Fruit fly (Drosophila melanogaster): ENCODE results near the gene CG7110.
A peak's percentile ranks its signal among the peaks of the same experiment; 100 is the strongest.

CG7110 gene

dm6 chr2L:13398614-13399161 is at the start of gene CG7110, which contains the start of gene CG10859 (continued):
- no peak for TF ChIP-seq CG1832 (GFP tag; optimal IDR thresholded peaks at IDR 0.05)
- no peak for TF ChIP-seq seq (GFP tag; IDR thresholded peaks at IDR 0.05)
- TF ChIP-seq Atf3 (GFP tag; optimal IDR thresholded peaks at IDR 0.05): no peak
- TF ChIP-seq gcm (GFP tag; optimal IDR thresholded peaks at IDR 0.05): peak; percentile 9
- TF ChIP-seq eve (GFP tag; optimal IDR thresholded peaks at IDR 0.05): no peak
- peak; percentile 60 for TF ChIP-seq CG10267 (tag; optimal IDR thresholded peaks at IDR 0.05)
- TF ChIP-seq Ravus (GFP tag; IDR thresholded peaks at IDR 0.05): no peak
- TF ChIP-seq Camta (GFP tag; optimal IDR thresholded peaks at IDR 0.05): no peak
- TF ChIP-seq fd3F (GFP tag; optimal IDR thresholded peaks at IDR 0.05): no peak
- TF ChIP-seq dmrt11E (tag; optimal IDR thresholded peaks at IDR 0.05): peak; percentile 31
- TF ChIP-seq knrl (GFP tag; IDR thresholded peaks at IDR 0.05; ENCODE audit: partially characterized antibody): no peak
- no peak for TF ChIP-seq CG1792 (GFP tag; optimal IDR thresholded peaks at IDR 0.05)
- no peak for TF ChIP-seq ssp (GFP tag; IDR thresholded peaks at IDR 0.05)
- TF ChIP-seq dm (GFP tag; optimal IDR thresholded peaks at IDR 0.05): peak; percentile 60
- no peak for TF ChIP-seq B-H1 (GFP tag; IDR thresholded peaks at IDR 0.05)
- no peak for TF ChIP-seq CG10321 (GFP tag; IDR thresholded peaks at IDR 0.05)
- peak; percentile 46 for TF ChIP-seq CG7271 (tag; optimal IDR thresholded peaks at IDR 0.05)
- peak; percentile 63 for TF ChIP-seq bcd (GFP tag; optimal IDR thresholded peaks at IDR 0.05)
- no peak for TF ChIP-seq CG8281 (tag; optimal IDR thresholded peaks at IDR 0.05)
- peak; percentile 69 for TF ChIP-seq CG3281 (GFP tag; optimal IDR thresholded peaks at IDR 0.05)
- TF ChIP-seq amos (GFP tag; IDR thresholded peaks at IDR 0.05; ENCODE audit: partially characterized antibody): peak; percentile 30; the same call in 1 of the 2 replicates
- TF ChIP-seq lola (GFP tag; optimal IDR thresholded peaks at IDR 0.05): no peak
- TF ChIP-seq hbn (GFP tag; IDR thresholded peaks at IDR 0.05; ENCODE audit: partially characterized antibody): no peak
- TF ChIP-seq h (optimal IDR thresholded peaks at IDR 0.05): no peak
- TF ChIP-seq HLH4C (GFP tag; IDR thresholded peaks at IDR 0.05; ENCODE audit: partially characterized antibody): no peak
- no peak for TF ChIP-seq p53 (GFP tag; optimal IDR thresholded peaks at IDR 0.05)
- TF ChIP-seq fru (optimal IDR thresholded peaks at IDR 0.05): no peak
- TF ChIP-seq CG11398 (GFP tag; optimal IDR thresholded peaks at IDR 0.05): no peak
- no peak for TF ChIP-seq CG16813 (GFP tag; IDR thresholded peaks at IDR 0.05; ENCODE audit: partially characterized antibody)
- TF ChIP-seq CG31388 (GFP tag; optimal IDR thresholded peaks at IDR 0.05): no peak
- no peak for TF ChIP-seq gsb (GFP tag; IDR thresholded peaks at IDR 0.05)
- no peak for TF ChIP-seq CG12236 (GFP tag; optimal IDR thresholded peaks at IDR 0.05)
- peak; percentile 43 for TF ChIP-seq CG2678 (tag; optimal IDR thresholded peaks at IDR 0.05)
- TF ChIP-seq klu (GFP tag; IDR thresholded peaks at IDR 0.05): no peak
- no peak for TF ChIP-seq CG12942 (GFP tag; optimal IDR thresholded peaks at IDR 0.05)
- TF ChIP-seq Asciz (GFP tag; optimal IDR thresholded peaks at IDR 0.05): peak; percentile 59
- no peak for TF ChIP-seq CG10959 (GFP tag; IDR thresholded peaks at IDR 0.05)
- TF ChIP-seq CG17612 (GFP tag; IDR thresholded peaks at IDR 0.05): no peak
- TF ChIP-seq tin (GFP tag; optimal IDR thresholded peaks at IDR 0.05): peak; percentile 11
- TF ChIP-seq sna (GFP tag; IDR thresholded peaks at IDR 0.05; ENCODE audit: partially characterized antibody): no peak
- peak; percentile 55 for TF ChIP-seq nau (GFP tag; optimal IDR thresholded peaks at IDR 0.05)
- TF ChIP-seq ato (GFP tag; IDR thresholded peaks at IDR 0.05; ENCODE audit: partially characterized antibody): no peak
- TF ChIP-seq dmrt99B (tag; optimal IDR thresholded peaks at IDR 0.05): peak; percentile 38
- peak; percentile 79 for TF ChIP-seq caup (GFP tag; optimal IDR thresholded peaks at IDR 0.05; ENCODE audit: severe bottlenecking)
- no peak for TF ChIP-seq toy (GFP tag; IDR thresholded peaks at IDR 0.05)
- TF ChIP-seq en (GFP tag; optimal IDR thresholded peaks at IDR 0.05): no peak
- TF ChIP-seq Hr51 (GFP tag; optimal IDR thresholded peaks at IDR 0.05): peak in 1 of 2 experiments; percentile 46
- no peak for TF ChIP-seq Rx (GFP tag; IDR thresholded peaks at IDR 0.05)
- TF ChIP-seq Myb (GFP tag; optimal IDR thresholded peaks at IDR 0.05): peak; percentile 29
- TF ChIP-seq Drgx (GFP tag; IDR thresholded peaks at IDR 0.05): no peak
